Fruit fly (Drosophila melanogaster): Measurements from ENCODE around the gene gnu.

gnu gene

DNA sequence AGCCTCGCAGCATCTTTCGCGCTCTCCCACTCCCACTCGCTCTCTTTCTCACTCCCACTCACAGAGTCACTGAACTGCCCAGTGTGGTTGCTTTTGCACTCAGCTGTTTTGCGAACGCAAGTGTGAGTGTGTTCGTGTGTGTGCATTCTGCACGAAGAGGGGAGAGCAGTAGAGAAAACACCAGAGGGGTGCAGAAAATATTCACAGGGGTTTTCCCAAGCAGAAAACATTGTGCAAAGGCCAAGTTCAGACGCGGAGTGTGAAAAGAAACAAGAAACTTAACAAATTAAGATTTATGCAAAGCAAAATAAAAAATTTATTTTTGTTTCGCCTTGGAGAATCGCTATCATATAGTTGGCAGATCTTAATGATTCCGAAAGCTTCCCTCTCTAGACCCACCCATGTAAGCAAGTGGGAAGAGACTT, 17.7 kb downstream of the gnu start (continued):
- TF ChIP-seq CG14667 (GFP tag; IDR thresholded peaks at IDR 0.05) (peak; percentile 13; the same call in 1 of the 2 replicates), cg (GFP tag; optimal IDR thresholded peaks at IDR 0.05) (peak; percentile 76), CG7357 (GFP tag; IDR thresholded peaks at IDR 0.05) (0 out of 3 replicates have a peak, but pooled peaks have one; percentile 7), CG12236 (GFP tag; optimal IDR thresholded peaks at IDR 0.05) (no peak), sens (GFP tag) (peak; percentile 30), gem (tag; optimal IDR thresholded peaks at IDR 0.05) (peak; percentile 24), Antp (GFP tag; optimal IDR thresholded peaks at IDR 0.05) (no peak), CG12155 (GFP tag; optimal IDR thresholded peaks at IDR 0.05) (peak; percentile 20), ci (GFP tag; IDR thresholded peaks at IDR 0.05) (peak; percentile 16; the same call in 1 of the 3 replicates), slbo (GFP tag; IDR thresholded peaks at IDR 0.05) (peak; percentile 32; the same call in 1 of the 2 replicates), nom (GFP tag; optimal IDR thresholded peaks at IDR 0.05) (peak; percentile 59), sob (GFP tag; IDR thresholded peaks at IDR 0.05) (0 out of 2 replicates have a peak, but pooled peaks have one; percentile 16), Mrtf (GFP tag; IDR thresholded peaks at IDR 0.05) (peak; percentile 52; the same call in 1 of the 3 replicates), tgo (GFP tag; IDR thresholded peaks at IDR 0.05) (peak; percentile 42), sens-2 (GFP tag; IDR thresholded peaks at IDR 0.05) (no peak), ttk (GFP tag; IDR thresholded peaks at IDR 0.05) (peak; percentile 35; the same call in 1 of the 2 replicates)

DNA sequence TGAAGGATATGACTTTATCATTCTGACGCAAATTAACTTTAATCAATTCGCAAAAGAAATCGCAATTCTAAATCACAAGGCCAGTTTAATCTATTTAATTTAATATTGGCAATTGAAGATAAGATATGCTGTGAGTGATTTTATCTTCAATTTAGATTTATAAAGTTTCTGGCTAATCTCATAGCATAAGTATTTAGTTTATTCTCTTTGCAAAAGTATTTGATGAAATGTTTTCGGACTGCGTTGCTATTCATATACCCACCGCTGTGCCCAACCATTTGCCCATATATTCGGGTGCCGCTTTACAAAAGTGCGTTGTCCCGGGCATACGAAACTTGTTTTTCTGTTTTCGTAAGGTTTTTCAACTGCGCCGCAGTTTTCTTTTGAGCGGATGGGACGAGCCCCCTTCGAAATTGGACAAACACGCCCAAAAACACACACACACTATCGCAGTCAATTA, 18.2 kb downstream of the gnu start:
- TF ChIP-seq CG17186 (GFP tag; optimal IDR thresholded peaks at IDR 0.05) = peak; percentile 87
- TF ChIP-seq CG10462 (GFP tag; optimal IDR thresholded peaks at IDR 0.05) = peak; percentile 96
- no peak for TF ChIP-seq zf30C (GFP tag; optimal IDR thresholded peaks at IDR 0.05)
- peak; percentile 98 for TF ChIP-seq dmrt11E (tag; optimal IDR thresholded peaks at IDR 0.05)
- TF ChIP-seq CG15269 (tag; optimal IDR thresholded peaks at IDR 0.05) = peak; percentile 98
- peak; percentile 97 for TF ChIP-seq Fer1 (GFP tag; optimal IDR thresholded peaks at IDR 0.05)
- peak; percentile 97 for TF ChIP-seq HHEX (GFP tag; optimal IDR thresholded peaks at IDR 0.05)
- TF ChIP-seq chif (GFP tag; optimal IDR thresholded peaks at IDR 0.05) = peak; percentile 91 to 96
- peak; percentile 99 for TF ChIP-seq CG2678 (tag; optimal IDR thresholded peaks at IDR 0.05)
- peak; percentile 93 for TF ChIP-seq CG6683 (GFP tag; optimal IDR thresholded peaks at IDR 0.05)
- peak; percentile 68 for TF ChIP-seq CG4282 (GFP tag; optimal IDR thresholded peaks at IDR 0.05)
- TF ChIP-seq slp2 (GFP tag; optimal IDR thresholded peaks at IDR 0.05) = peak; percentile 93
- TF ChIP-seq crol (GFP tag; IDR thresholded peaks at IDR 0.05) = peak; percentile 30; the same call in 1 of the 2 replicates
- TF ChIP-seq Sox102F (GFP tag; optimal IDR thresholded peaks at IDR 0.05) = peak; percentile 97
- TF ChIP-seq lab (GFP tag; optimal IDR thresholded peaks at IDR 0.05) = peak; percentile 97
- TF ChIP-seq CG10274 (GFP tag; optimal IDR thresholded peaks at IDR 0.05) = peak; percentile 92
- peak; percentile 98 for TF ChIP-seq CG18619 (GFP tag; optimal IDR thresholded peaks at IDR 0.05)
- peak; percentile 89 for TF ChIP-seq CG13123 (GFP tag; optimal IDR thresholded peaks at IDR 0.05)
- peak; percentile 78 for TF ChIP-seq CG4617 (GFP tag; optimal IDR thresholded peaks at IDR 0.05; ENCODE audit: borderline replicate concordance)
- TF ChIP-seq Vsx1 (GFP tag; optimal IDR thresholded peaks at IDR 0.05) = peak; percentile 93
- TF ChIP-seq pnt (GFP tag; optimal IDR thresholded peaks at IDR 0.05) = peak; percentile 90
- no peak for TF ChIP-seq Tbp (GFP tag; optimal IDR thresholded peaks at IDR 0.05)
- peak; percentile 93 for TF ChIP-seq mam (GFP tag; optimal IDR thresholded peaks at IDR 0.05)
- peak; percentile 87 for TF ChIP-seq slou (GFP tag; optimal IDR thresholded peaks at IDR 0.05)
- peak; percentile 98 for TF ChIP-seq dmrt99B (tag; optimal IDR thresholded peaks at IDR 0.05)
- peak; percentile 96 for TF ChIP-seq CG12104 (GFP tag; optimal IDR thresholded peaks at IDR 0.05)
- TF ChIP-seq Ets65A (GFP tag) = peak; percentile 99
- peak; percentile 71 for TF ChIP-seq emc (GFP tag; optimal IDR thresholded peaks at IDR 0.05)
- TF ChIP-seq Fer3 (tag; optimal IDR thresholded peaks at IDR 0.05) = peak; percentile 94
- peak; percentile 95 for TF ChIP-seq CG8290 (GFP tag; optimal IDR thresholded peaks at IDR 0.05)
- TF ChIP-seq CG8290 (tag; optimal IDR thresholded peaks at IDR 0.05) = peak; percentile 74 to 91
- TF ChIP-seq dati (GFP tag; IDR thresholded peaks at IDR 0.05) = peak; percentile 58; the same call in 1 of the 2 replicates
- peak; percentile 92 for TF ChIP-seq CG32532 (GFP tag; IDR thresholded peaks at IDR 0.05)
- TF ChIP-seq unc-4 (GFP tag; IDR thresholded peaks at IDR 0.05; ENCODE audit: partially characterized antibody) = no peak

Data from whole organism, embryonic.